Fruit fly (Drosophila melanogaster): ENCODE measurements around the gene png.

png gene

dm6 chrX:1370104-1370802, 12.9 kb upstream of the png start, which contains the start of gene ssx (continued):
- TF ChIP-seq Trl (optimal IDR thresholded peaks at IDR 0.05) (no peak), Trl (GFP tag; optimal IDR thresholded peaks at IDR 0.05) (peak; percentile 13), CG15073 (GFP tag; optimal IDR thresholded peaks at IDR 0.05) (no peak), Rfx (GFP tag; IDR thresholded peaks at IDR 0.05) (peak; percentile 50), CG30431 (GFP tag; optimal IDR thresholded peaks at IDR 0.05) (no peak), CG4328 (GFP tag; optimal IDR thresholded peaks at IDR 0.05) (no peak), pfk (GFP tag; optimal IDR thresholded peaks at IDR 0.05) (no peak), luna (GFP tag; optimal IDR thresholded peaks at IDR 0.05) (peak; percentile 13), NK7.1 (GFP tag; optimal IDR thresholded peaks at IDR 0.05) (no peak), HLH3B (GFP tag; IDR thresholded peaks at IDR 0.05) (peak; percentile 34; the same call in 1 of the 2 replicates), seq (GFP tag; IDR thresholded peaks at IDR 0.05) (peak; percentile 47; the same call in 1 of the 2 replicates), NFAT (GFP tag; IDR thresholded peaks at IDR 0.05) (no peak), CG3407 (GFP tag; optimal IDR thresholded peaks at IDR 0.05) (no peak), CG6683 (GFP tag; optimal IDR thresholded peaks at IDR 0.05) (no peak), HHEX (GFP tag; optimal IDR thresholded peaks at IDR 0.05) (no peak), Dp (GFP tag; optimal IDR thresholded peaks at IDR 0.05) (peak; percentile 42), CG30020 (tag; optimal IDR thresholded peaks at IDR 0.05) (peak; percentile 29), CG17568 (GFP tag; optimal IDR thresholded peaks at IDR 0.05) (no peak), twi (tag; optimal IDR thresholded peaks at IDR 0.05) (no peak), Xrp1 (GFP tag; IDR thresholded peaks at IDR 0.05) (peak; percentile 59), CG2875 (GFP tag; optimal IDR thresholded peaks at IDR 0.05) (no peak), dm (GFP tag; optimal IDR thresholded peaks at IDR 0.05) (no peak), CG5953 (GFP tag; IDR thresholded peaks at IDR 0.05) (0 out of 2 replicates have a peak, but pooled peaks have one; percentile 46), disco-r (GFP tag; optimal IDR thresholded peaks at IDR 0.05) (no peak), PHDP (tag; optimal IDR thresholded peaks at IDR 0.05) (peak; percentile 20), Hmr (GFP tag; optimal IDR thresholded peaks at IDR 0.05) (no peak), Taf1 (GFP tag; IDR thresholded peaks at IDR 0.05) (no peak), al (GFP tag; IDR thresholded peaks at IDR 0.05) (0 out of 2 replicates have a peak, but pooled peaks have one; percentile 4), BEAF-32 (GFP tag; optimal IDR thresholded peaks at IDR 0.05) (peak; percentile 76), cad (GFP tag; optimal IDR thresholded peaks at IDR 0.05) (no peak), CG9817 (tag; optimal IDR thresholded peaks at IDR 0.05) (peak; percentile 20), Bgb (GFP tag; IDR thresholded peaks at IDR 0.05; ENCODE audit: partially characterized antibody) (peak; percentile 85), fd64A (GFP tag; optimal IDR thresholded peaks at IDR 0.05) (no peak), tio (GFP tag; optimal IDR thresholded peaks at IDR 0.05) (no peak), CG32772 (GFP tag; IDR thresholded peaks at IDR 0.05) (no peak), grn (GFP tag; optimal IDR thresholded peaks at IDR 0.05) (peak; percentile 62), jing (GFP tag; optimal IDR thresholded peaks at IDR 0.05) (no peak), CG6813 (GFP tag; optimal IDR thresholded peaks at IDR 0.05) (no peak), CG3163 (GFP tag; optimal IDR thresholded peaks at IDR 0.05) (no peak), Aef1 (GFP tag; IDR thresholded peaks at IDR 0.05) (no peak), YL-1 (GFP tag; optimal IDR thresholded peaks at IDR 0.05) (peak; percentile 60), CG8281 (tag; optimal IDR thresholded peaks at IDR 0.05) (peak; percentile 94), dysf (GFP tag; IDR thresholded peaks at IDR 0.05) (peak; percentile 60; the same call in 1 of the 3 replicates), Bteb2 (GFP tag; optimal IDR thresholded peaks at IDR 0.05) (peak; percentile 22), Side (GFP tag; optimal IDR thresholded peaks at IDR 0.05) (peak; percentile 40), Abd-B (GFP tag; optimal IDR thresholded peaks at IDR 0.05) (no peak), Max (GFP tag; optimal IDR thresholded peaks at IDR 0.05) (no peak), CG43689 (GFP tag; IDR thresholded peaks at IDR 0.05) (peak; percentile 50; the same call in 1 of the 2 replicates), CG12769 (tag; optimal IDR thresholded peaks at IDR 0.05) (no peak), CG11560 (tag; IDR thresholded peaks at IDR 0.05) (no peak)
